Fruit fly (Drosophila melanogaster) whole organism, adult: Measurements from ENCODE around the gene CG8051.

Experiments
- CG11617 ChIP-seq: fragments of 200-800 bp; sonication (Bioruptor generic); optimal IDR thresholded peaks from 2 replicates; lab custom pipeline; 2017; ENCODE audit warnings: mild to moderate bottlenecking, missing biosample characterization, missing genetic modification reagents, missing genetic modification characterization
- CG12768 ChIP-seq: fragments of 200-800 bp; sonication (Bioruptor generic); optimal IDR thresholded peaks from 2 replicates; lab custom pipeline; 2017; ENCODE audit warnings: missing biosample characterization, missing genetic modification characterization, mild to moderate bottlenecking, moderate library complexity, missing genetic modification reagents
- CG14711 ChIP-seq: fragments of 200-800 bp; sonication (Bioruptor generic); optimal IDR thresholded peaks from 2 replicates; lab custom pipeline; 2018; ENCODE audit warnings: missing biosample characterization, mild to moderate bottlenecking, missing genetic modification characterization, moderate library complexity
- CG1620 ChIP-seq: fragments of 200-800 bp; sonication (Bioruptor generic); optimal IDR thresholded peaks from 2 replicates; lab custom pipeline; 2016; ENCODE audit warnings: missing biosample characterization, missing genetic modification characterization
- CG33017 ChIP-seq: fragments of 200-800 bp; sonication (Bioruptor generic); optimal IDR thresholded peaks from 2 replicates; lab custom pipeline; 2018; ENCODE audit warnings: missing biosample characterization, mild to moderate bottlenecking, missing genetic modification characterization, moderate library complexity
- CG5204 ChIP-seq: fragments of 200-800 bp; sonication (Bioruptor generic); optimal IDR thresholded peaks from 2 replicates; lab custom pipeline; 2016; ENCODE audit warnings: missing biosample characterization, missing genetic modification characterization
- CG7045 ChIP-seq: fragments of 200-800 bp; sonication (Bioruptor generic); optimal IDR thresholded peaks from 2 replicates; lab custom pipeline; 2017; ENCODE audit warnings: missing biosample characterization, mild to moderate bottlenecking, missing genetic modification characterization
- CG7101 ChIP-seq: fragments of 200-800 bp; sonication (Bioruptor generic); optimal IDR thresholded peaks from 2 replicates; lab custom pipeline; 2018; ENCODE audit warnings: missing biosample characterization, mild to moderate bottlenecking, missing genetic modification characterization, moderate library complexity
- Clk ChIP-seq: fragments of 200-800 bp; sonication (Bioruptor generic); optimal IDR thresholded peaks from 2 replicates; lab custom pipeline; 2017; ENCODE audit warnings: missing biosample characterization, missing genetic modification characterization
- Crg-1 ChIP-seq: fragments of 200-800 bp; sonication (Bioruptor generic); optimal IDR thresholded peaks from 2 replicates; lab custom pipeline; 2016; ENCODE audit warnings: missing biosample characterization, missing genetic modification characterization
- Hr96 ChIP-seq: fragments of 200-800 bp; sonication (Bioruptor generic); optimal IDR thresholded peaks from 2 replicates; lab custom pipeline; 2016; ENCODE audit warnings: missing biosample characterization, missing genetic modification characterization
- Mnt ChIP-seq: fragments of 200-800 bp; sonication (Bioruptor generic); optimal IDR thresholded peaks from 2 replicates; lab custom pipeline; 2016; ENCODE audit warnings: missing biosample characterization, mild to moderate bottlenecking, missing genetic modification characterization
- bab1 ChIP-seq: fragments of 200-800 bp; sonication (Bioruptor generic); optimal IDR thresholded peaks from 3 replicates; lab custom pipeline; 2019; ENCODE audit warnings: missing biosample characterization, mild to moderate bottlenecking, missing genetic modification characterization, moderate library complexity
- cic ChIP-seq: fragments of 200-800 bp; sonication (Bioruptor generic); optimal IDR thresholded peaks from 2 replicates; lab custom pipeline; 2017; ENCODE audit warnings: missing biosample characterization, mild to moderate bottlenecking, missing genetic modification characterization, moderate library complexity
- cnc ChIP-seq, 2 experiments: fragments of >200 bp; optimal IDR thresholded peaks; 2 replicates each; lab custom pipeline; 2017
- kay ChIP-seq: fragments of 200-800 bp; sonication (Bioruptor generic); peaks from one replicate; lab custom pipeline; 2016; ENCODE audit warnings: missing biosample characterization, missing genetic modification characterization, borderline replicate concordance
- ovo ChIP-seq: fragments of 200-800 bp; sonication (Bioruptor generic); optimal IDR thresholded peaks from 2 replicates; lab custom pipeline; 2016; ENCODE audit warnings: missing biosample characterization, missing genetic modification characterization
- pad ChIP-seq: fragments of 200-800 bp; sonication (Bioruptor generic); optimal IDR thresholded peaks from 3 replicates; lab custom pipeline; 2017; ENCODE audit warnings: missing biosample characterization, missing genetic modification characterization, mild to moderate bottlenecking, moderate library complexity, missing genetic modification reagents
- tj ChIP-seq: fragments of 200-800 bp; sonication (Bioruptor generic); optimal IDR thresholded peaks from 3 replicates; lab custom pipeline; 2017; ENCODE audit warnings: missing biosample characterization, mild to moderate bottlenecking, missing genetic modification characterization, moderate library complexity
- toe ChIP-seq: fragments of 200-800 bp; sonication (Bioruptor generic); optimal IDR thresholded peaks from 2 replicates; lab custom pipeline; 2016; ENCODE audit warnings: missing biosample characterization, missing genetic modification characterization

Gene CG8051

DNA sequence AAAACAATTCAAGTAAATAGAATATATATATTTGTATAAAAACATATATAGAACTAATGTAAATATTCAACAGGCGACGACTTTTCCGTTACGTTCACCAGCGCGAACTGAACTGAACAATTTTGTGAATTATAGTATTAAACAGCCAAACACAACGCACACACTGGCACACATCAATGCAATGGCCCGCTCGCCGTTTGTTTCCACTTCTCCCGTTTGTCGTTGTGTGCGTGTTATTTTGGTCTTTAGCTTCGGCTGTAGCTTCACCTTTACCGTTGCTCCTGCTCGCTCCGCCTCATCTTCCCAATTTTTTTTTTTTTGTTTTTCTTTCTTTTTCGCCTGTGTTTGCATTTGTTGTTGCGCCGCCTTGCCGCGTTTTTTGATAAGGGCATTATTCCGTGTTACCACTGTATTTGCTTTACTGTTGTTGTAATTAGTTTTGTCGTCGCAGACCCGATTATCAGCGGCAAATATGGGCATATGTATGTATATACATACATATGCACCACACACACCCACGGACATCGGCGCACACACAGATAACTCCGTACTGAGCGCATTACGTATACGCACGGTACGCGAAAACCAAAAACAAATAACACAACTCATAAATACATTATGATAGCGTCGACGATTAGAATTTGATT is at the start of gene CG8051:
Gene CG8051, minus strand, starts transcription at position 116 of the 647 bp plus-strand sequence.
- TF ChIP-seq tj (GFP tag; lab: Kevin White, UChicago), result peak; percentile 18
- TF ChIP-seq pad, result no peak
- TF ChIP-seq CG12768, result peak; percentile 20
- TF ChIP-seq cic (GFP tag; lab: Kevin White, UChicago), result peak; percentile 84
- peak; percentile 10 for TF ChIP-seq CG14711
- TF ChIP-seq Clk, result no peak
- peak; percentile 16 for TF ChIP-seq CG7101 (tag; lab: Kevin White, UChicago)
- TF ChIP-seq CG1620 (GFP tag; lab: Kevin White, UChicago), result no peak
- TF ChIP-seq CG11617 (GFP tag; lab: Kevin White, UChicago), result peak; percentile 11
- no peak for TF ChIP-seq Crg-1 (GFP tag; lab: Kevin White, UChicago)
- TF ChIP-seq toe, result no peak
- peak; percentile 71 for TF ChIP-seq kay (GFP tag; lab: Kevin White, UChicago)
- TF ChIP-seq bab1 (GFP tag; lab: Kevin White, UChicago), result no peak
- TF ChIP-seq Hr96 (GFP tag; lab: Kevin White, UChicago), result peak; percentile 25
- no peak for TF ChIP-seq CG5204 (GFP tag; lab: Kevin White, UChicago)
- TF ChIP-seq CG7045, result no peak
- TF ChIP-seq CG33017, result peak; percentile 10
- no peak for TF ChIP-seq cnc (optimal IDR thresholded peaks at IDR 0.05; lab: Kevin White, UChicago)
- TF ChIP-seq Mnt, result peak; percentile 71
- peak; percentile 58 for TF ChIP-seq ovo

DNA sequence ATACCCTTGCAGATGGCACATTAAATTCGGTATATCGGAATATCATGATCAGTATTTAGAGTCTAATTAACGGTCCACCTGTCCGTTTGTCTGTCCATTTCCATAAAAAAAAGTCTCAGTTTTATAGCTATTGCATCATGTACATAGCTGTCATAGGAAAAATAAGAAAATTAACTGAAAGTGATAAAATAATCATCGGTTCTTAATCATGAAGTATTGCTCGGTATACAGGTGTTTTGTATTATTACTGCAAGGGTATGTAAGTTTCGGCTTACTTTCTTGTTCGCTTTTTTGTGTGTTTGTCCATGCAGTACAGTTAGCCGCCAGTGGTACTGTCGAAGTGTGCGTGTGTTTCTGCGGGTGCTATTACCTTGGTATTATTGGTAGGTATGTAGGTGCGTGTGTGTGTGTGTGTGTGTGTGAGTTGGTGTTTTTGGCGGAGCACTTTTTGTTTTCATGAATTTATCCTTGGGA is 46.9 kb upstream of the CG8051 start:
- peak; percentile 32 for TF ChIP-seq ovo
- peak; percentile 37 for TF ChIP-seq bab1 (GFP tag; lab: Kevin White, UChicago)
- TF ChIP-seq pad, result peak; percentile 44
- no peak for TF ChIP-seq Mnt

DNA sequence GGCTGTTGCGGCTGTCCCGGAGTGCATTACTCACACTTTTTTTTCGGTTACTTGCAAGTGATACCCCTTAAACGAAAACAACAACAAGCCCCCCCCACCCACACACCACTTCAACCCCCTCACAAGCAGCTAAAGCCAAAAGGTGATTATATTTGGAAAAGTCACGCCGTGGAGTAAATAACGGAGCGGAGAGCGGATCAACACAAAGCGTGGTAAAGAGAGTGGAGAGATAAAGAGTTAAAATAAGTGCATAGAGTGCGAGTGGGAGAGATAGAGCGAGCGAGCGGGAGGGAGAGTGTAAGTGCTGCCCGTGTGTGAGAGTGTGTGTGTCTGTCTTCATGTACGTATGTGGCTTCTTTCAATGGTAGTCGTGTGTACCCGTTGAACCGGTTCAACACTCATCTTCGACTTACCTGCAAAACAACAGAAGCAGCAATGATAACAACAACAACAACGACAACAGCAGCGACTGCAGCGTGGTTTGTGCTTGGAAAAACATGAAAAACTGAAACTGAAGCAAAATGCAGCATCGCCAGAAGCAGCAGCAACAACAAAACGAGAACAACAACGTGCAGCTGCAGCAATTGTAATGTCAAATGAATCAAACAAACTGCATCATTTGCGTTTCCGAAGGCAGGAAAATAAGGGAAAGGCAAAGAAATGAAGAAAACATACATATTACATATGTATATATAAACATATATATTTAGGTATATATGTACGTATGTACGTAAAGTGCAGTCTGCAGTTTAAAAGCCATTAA is 45.9 kb upstream of the CG8051 start:
- TF ChIP-seq cnc (optimal IDR thresholded peaks at IDR 0.05; lab: Kevin White, UChicago) (no peak), ovo (peak; percentile 79), tj (GFP tag; lab: Kevin White, UChicago) (peak; percentile 94), pad (peak; percentile 78), Clk (no peak), Mnt (peak; percentile 20)

DNA sequence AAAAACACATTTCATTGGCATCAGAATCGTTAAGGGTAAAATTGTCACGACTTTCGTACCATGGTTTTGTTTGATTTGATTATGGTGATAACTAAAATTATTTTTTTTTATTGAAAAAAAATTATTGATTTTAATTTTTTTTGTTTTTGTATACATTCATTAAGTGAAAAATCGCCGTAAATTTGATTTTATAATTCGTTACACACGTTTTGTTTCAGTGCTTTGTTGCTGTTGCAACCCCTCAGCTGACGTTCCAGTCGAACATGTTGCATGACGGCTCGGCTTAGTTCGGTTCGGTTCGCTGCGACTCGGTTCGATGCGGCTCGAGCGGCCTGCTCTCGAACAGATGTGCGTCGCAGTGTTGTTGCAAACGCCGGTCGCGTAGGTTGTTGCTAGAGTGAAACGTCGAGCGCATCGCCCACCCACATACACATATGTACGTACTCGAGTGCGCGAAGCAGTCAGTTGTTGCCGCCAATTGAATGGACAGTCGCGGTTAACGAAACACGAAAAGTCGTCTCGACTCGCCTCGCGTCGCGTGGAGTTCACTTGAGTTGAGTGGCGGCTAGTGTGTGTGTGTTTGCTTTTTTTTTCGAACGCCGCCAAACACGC is 45.2 kb upstream of the CG8051 start, which contains the start of gene kek5:
Gene kek5, plus strand, starts transcription at position 352 of the 612 bp plus-strand sequence.
- TF ChIP-seq Mnt (peak; percentile 52), ovo (no peak), Crg-1 (GFP tag; lab: Kevin White, UChicago) (no peak), cic (GFP tag; lab: Kevin White, UChicago) (peak; percentile 22)

DNA sequence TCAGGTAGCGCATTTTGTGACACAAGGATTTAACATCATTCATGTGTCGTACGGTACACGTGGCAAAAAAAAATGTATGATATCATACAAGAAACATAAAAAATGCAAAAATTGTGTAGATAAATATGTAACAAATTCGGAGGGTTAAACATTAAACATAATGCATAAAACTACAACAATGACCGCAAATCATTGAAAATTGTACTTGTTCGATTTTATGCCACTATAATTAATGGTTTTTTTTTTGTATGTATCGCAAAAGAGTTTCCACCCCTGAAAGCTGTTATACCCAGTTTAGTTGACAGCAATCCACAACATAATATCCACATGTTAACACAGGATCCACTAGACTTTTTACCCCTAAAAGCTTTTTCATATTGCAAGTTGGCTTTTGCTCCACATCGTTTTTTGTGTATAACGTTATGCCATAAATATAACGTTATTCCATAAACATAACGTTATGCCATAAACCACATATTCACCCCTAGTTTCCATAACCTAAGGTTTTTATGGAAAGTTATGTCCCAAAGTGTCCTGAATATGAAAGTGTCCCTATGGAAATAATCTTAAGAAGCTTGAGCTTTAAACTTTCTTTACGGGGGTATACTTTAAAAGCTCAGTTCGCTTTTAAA is 41.2 kb upstream of the CG8051 start:
- TF ChIP-seq bab1 (GFP tag; lab: Kevin White, UChicago) (no peak), CG7101 (tag; lab: Kevin White, UChicago) (no peak), Crg-1 (GFP tag; lab: Kevin White, UChicago) (no peak), ovo (no peak), CG1620 (GFP tag; lab: Kevin White, UChicago) (no peak), kay (GFP tag; lab: Kevin White, UChicago) (peak; percentile 90), pad (peak; percentile 98), cic (GFP tag; lab: Kevin White, UChicago) (no peak), toe (no peak), CG7045 (no peak)

DNA sequence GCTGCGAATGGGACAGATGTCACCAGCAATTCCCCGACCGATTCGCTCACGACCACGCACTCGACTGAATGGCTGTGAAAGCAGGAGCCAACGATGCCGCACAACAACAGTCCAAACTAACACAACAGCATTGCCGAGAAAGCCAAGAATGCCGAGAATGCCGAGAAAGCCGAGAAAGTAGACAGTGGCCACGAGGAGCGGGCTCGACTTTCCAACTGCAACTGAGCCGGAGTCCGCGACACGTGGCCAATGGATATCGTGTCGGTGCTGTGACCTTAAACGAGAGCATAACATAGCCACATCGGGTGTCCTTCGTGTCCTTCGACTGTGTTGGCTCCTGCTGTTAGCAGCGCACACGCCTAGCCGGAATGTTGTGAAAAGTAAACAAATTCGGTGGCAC is 40.5 kb upstream of the CG8051 start, which contains the start of gene nAChRalpha7:
Gene nAChRalpha7, minus strand, starts transcription at position 226 of the 400 bp plus-strand sequence.
- peak; percentile 17 for TF ChIP-seq pad
- TF ChIP-seq Mnt, result peak; percentile 31
- no peak for TF ChIP-seq Crg-1 (GFP tag; lab: Kevin White, UChicago)
- no peak for TF ChIP-seq CG33017

DNA sequence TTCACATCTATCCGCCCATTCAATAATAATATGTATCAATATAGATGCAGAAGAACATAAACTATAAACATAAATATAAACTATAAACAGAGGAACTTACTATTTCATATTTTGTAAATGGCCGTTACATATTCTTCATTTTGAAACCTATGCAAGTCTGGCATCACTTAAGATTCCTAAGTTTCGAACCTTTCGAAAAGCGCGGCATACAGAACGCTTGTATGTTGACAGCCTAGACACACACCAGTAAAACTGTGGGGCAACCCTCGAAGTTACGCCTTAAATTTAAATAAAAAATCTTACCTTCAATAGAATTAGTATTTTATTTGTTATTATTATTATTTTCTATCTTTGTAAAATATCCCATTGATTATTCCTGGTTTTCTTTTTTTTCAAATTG is 19.0 kb upstream of the CG8051 start:
- TF ChIP-seq bab1 (GFP tag; lab: Kevin White, UChicago) (peak; percentile 26), CG11617 (GFP tag; lab: Kevin White, UChicago) (no peak)
